Fruit fly (Drosophila melanogaster) whole organism, wandering third instar larva: ENCODE measurements around the gene CG12105.

Experiments used
- Hr78 ChIP-seq: fragments of >200 bp; optimal IDR thresholded peaks from 2 replicates; lab custom pipeline; 2017; ENCODE audit warnings: missing biosample characterization, missing genetic modification characterization
- foxo ChIP-seq, 2 experiments: fragments of 200-800 bp; sonication (Bioruptor generic); optimal IDR thresholded peaks; 2 replicates in 1 of 2; 3 replicates in 1 of 2; lab custom pipeline; 2016 to 2017; ENCODE audit warnings: missing biosample characterization in 2 of 2, missing genetic modification characterization in 2 of 2
- jim ChIP-seq: fragments of 175-275, 200-325 bp; sonication (Bioruptor generic); optimal IDR thresholded peaks from 2 replicates; lab custom pipeline; 2016; ENCODE audit warnings: missing biosample characterization, mild to moderate bottlenecking, missing genetic modification characterization

- no peak for TF ChIP-seq foxo (GFP tag; optimal IDR thresholded peaks at IDR 0.05; lab: Kevin White, UChicago)
- no peak for TF ChIP-seq Hr78
- TF ChIP-seq jim = no peak
Measured at dm6 chr3L:1569162-1569965, 46.2 kb downstream of the CG12105 start, which contains the start of gene Tmep.
